Fruit fly (Drosophila melanogaster) whole organism, adult: Measurements from ENCODE around the gene CG14507.

Source experiments
- CG12768 ChIP-seq: fragments of 200-800 bp; sonication (Bioruptor generic); optimal IDR thresholded peaks from 2 replicates; lab custom pipeline; 2017; ENCODE audit warnings: missing biosample characterization, missing genetic modification characterization, mild to moderate bottlenecking, moderate library complexity, missing genetic modification reagents
- CG14711 ChIP-seq: fragments of 200-800 bp; sonication (Bioruptor generic); optimal IDR thresholded peaks from 2 replicates; lab custom pipeline; 2018; ENCODE audit warnings: missing biosample characterization, mild to moderate bottlenecking, missing genetic modification characterization, moderate library complexity
- CG33017 ChIP-seq: fragments of 200-800 bp; sonication (Bioruptor generic); optimal IDR thresholded peaks from 2 replicates; lab custom pipeline; 2018; ENCODE audit warnings: missing biosample characterization, mild to moderate bottlenecking, missing genetic modification characterization, moderate library complexity
- CG7045 ChIP-seq: fragments of 200-800 bp; sonication (Bioruptor generic); optimal IDR thresholded peaks from 2 replicates; lab custom pipeline; 2017; ENCODE audit warnings: missing biosample characterization, mild to moderate bottlenecking, missing genetic modification characterization
- Clk ChIP-seq: fragments of 200-800 bp; sonication (Bioruptor generic); optimal IDR thresholded peaks from 2 replicates; lab custom pipeline; 2017; ENCODE audit warnings: missing biosample characterization, missing genetic modification characterization
- Crg-1 ChIP-seq: fragments of 200-800 bp; sonication (Bioruptor generic); optimal IDR thresholded peaks from 2 replicates; lab custom pipeline; 2016; ENCODE audit warnings: missing biosample characterization, missing genetic modification characterization
- Hr96 ChIP-seq: fragments of 200-800 bp; sonication (Bioruptor generic); optimal IDR thresholded peaks from 2 replicates; lab custom pipeline; 2016; ENCODE audit warnings: missing biosample characterization, missing genetic modification characterization
- cnc ChIP-seq, 2 experiments: fragments of >200 bp; optimal IDR thresholded peaks; 2 replicates each; lab custom pipeline; 2017
- kay ChIP-seq: fragments of 200-800 bp; sonication (Bioruptor generic); peaks from one replicate; lab custom pipeline; 2016; ENCODE audit warnings: missing biosample characterization, missing genetic modification characterization, borderline replicate concordance

dm6 chr3R:29194957-29195356, 32.6 kb downstream of the CG14507 start, which contains the start of gene jus:
- TF ChIP-seq Hr96: no peak
- TF ChIP-seq kay: no peak
- no peak for TF ChIP-seq CG12768 (GFP tag; lab: Kevin White, UChicago)
- no peak for TF ChIP-seq CG14711 (tag; lab: Kevin White, UChicago)
- TF ChIP-seq CG33017 (tag; lab: Kevin White, UChicago): no peak
- TF ChIP-seq CG7045 (GFP tag; lab: Kevin White, UChicago): no peak
- no peak for TF ChIP-seq Crg-1
- no peak for TF ChIP-seq cnc (optimal IDR thresholded peaks at IDR 0.05; lab: Kevin White, UChicago)
- no peak for TF ChIP-seq Clk (GFP tag; lab: Kevin White, UChicago)
